Worm (Caenorhabditis elegans) whole organism, late embryonic: ENCODE data around the gene C44C10.5.

Source experiments
- C38D4.7 ChIP-seq: fragments of 200-800 bp; sonication (Bioruptor generic); optimal IDR thresholded peaks from 2 replicates; lab custom pipeline; 2018; ENCODE audit warnings: mild to moderate bottlenecking, missing genetic modification characterization, moderate library complexity, missing compliant biosample characterization
- F13H6.1 ChIP-seq: sonication (generic microtip); optimal IDR thresholded peaks from 2 replicates; lab custom pipeline; 2016; ENCODE audit warnings: missing genetic modification characterization, missing compliant biosample characterization
- K02D7.2 ChIP-seq: sonication (generic microtip); optimal IDR thresholded peaks from 2 replicates; lab custom pipeline; 2017; ENCODE audit warnings: mild to moderate bottlenecking, missing genetic modification characterization, missing compliant biosample characterization
- T23F11.4 ChIP-seq: fragments of 200-800 bp; sonication (Bioruptor generic); optimal IDR thresholded peaks from 2 replicates; lab custom pipeline; 2018; ENCODE audit warnings: mild to moderate bottlenecking, missing genetic modification characterization, missing compliant biosample characterization
- ahr-1 ChIP-seq: sonication (generic microtip); optimal IDR thresholded peaks from 2 replicates; lab custom pipeline; 2016; ENCODE audit warnings: missing genetic modification characterization, missing compliant biosample characterization
- ceh-14 ChIP-seq: sonication (generic microtip); optimal IDR thresholded peaks from 2 replicates; lab custom pipeline; 2016; ENCODE audit warnings: missing genotype, missing genetic modification characterization, missing compliant biosample characterization
- ceh-18 ChIP-seq: sonication (generic microtip); optimal IDR thresholded peaks from 2 replicates; lab custom pipeline; 2016; ENCODE audit warnings: missing genetic modification characterization, missing compliant biosample characterization
- ceh-19 ChIP-seq: fragments of 200-800 bp; sonication (Bioruptor generic); optimal IDR thresholded peaks from 2 replicates; lab custom pipeline; 2018; ENCODE audit warnings: mild to moderate bottlenecking, missing genetic modification characterization, missing compliant biosample characterization
- ceh-24 ChIP-seq: sonication (generic microtip); optimal IDR thresholded peaks from 2 replicates; lab custom pipeline; 2016; ENCODE audit warnings: mild to moderate bottlenecking, missing genetic modification characterization, missing compliant biosample characterization
- ceh-31 ChIP-seq: sonication (generic microtip); optimal IDR thresholded peaks from 2 replicates; lab custom pipeline; 2016; ENCODE audit warnings: missing genetic modification characterization, missing compliant biosample characterization
- ceh-34 ChIP-seq: sonication (generic microtip); optimal IDR thresholded peaks from 2 replicates; lab custom pipeline; 2016; ENCODE audit warnings: mild to moderate bottlenecking, missing genetic modification characterization, missing compliant biosample characterization
- ceh-45 ChIP-seq: fragments of 200-800 bp; sonication (Bioruptor generic); IDR thresholded peaks from 2 replicates; pipeline ENCODE4 v1.3.6; 2022; ENCODE audit warnings: missing genetic modification reagents, missing genetic modification characterization, missing compliant biosample characterization
- ceh-6 ChIP-seq: fragments of 200-800 bp; sonication (Bioruptor generic); optimal IDR thresholded peaks from 2 replicates; lab custom pipeline; 2018; ENCODE audit warnings: mild to moderate bottlenecking, missing genetic modification characterization, missing compliant biosample characterization
- ceh-9 ChIP-seq: sonication (generic microtip); optimal IDR thresholded peaks from 2 replicates; lab custom pipeline; 2016; ENCODE audit warnings: mild to moderate bottlenecking, missing genetic modification characterization, inconsistent platforms, missing compliant biosample characterization
- elt-2 ChIP-seq: sonication (generic microtip); optimal IDR thresholded peaks from 2 replicates; lab custom pipeline; 2016; ENCODE audit warnings: missing genetic modification reagents, missing genetic modification characterization, missing compliant biosample characterization
- elt-4 ChIP-seq: sonication (generic microtip); optimal IDR thresholded peaks from 2 replicates; lab custom pipeline; 2016; ENCODE audit warnings: missing genetic modification characterization, missing compliant biosample characterization
- eyg-1 ChIP-seq: sonication (generic microtip); optimal IDR thresholded peaks from 2 replicates; lab custom pipeline; 2016; ENCODE audit warnings: missing genotype, missing genetic modification characterization, missing compliant biosample characterization
- hlh-13 ChIP-seq: fragments of 200-800 bp; sonication (Bioruptor generic); optimal IDR thresholded peaks from 2 replicates; lab custom pipeline; 2018; ENCODE audit warnings: mild to moderate bottlenecking, missing genetic modification characterization, missing compliant biosample characterization
- hlh-30 ChIP-seq: sonication (generic microtip); optimal IDR thresholded peaks from 2 replicates; lab custom pipeline; 2017; ENCODE audit warnings: antibody characterized with exemption, missing genetic modification characterization, missing compliant biosample characterization; ENCODE audit not compliant: insufficient read depth
- madf-2 ChIP-seq: sonication (generic microtip); optimal IDR thresholded peaks from 2 replicates; lab custom pipeline; 2017; ENCODE audit warnings: missing genetic modification characterization, missing compliant biosample characterization
- nhr-11 ChIP-seq: fragments of 150-350 bp; optimal IDR thresholded peaks from 2 replicates; lab custom pipeline; 2014; ENCODE audit warnings: missing biosample characterization, missing genetic modification characterization
- nhr-232 ChIP-seq: sonication (generic microtip); optimal IDR thresholded peaks from 2 replicates; lab custom pipeline; 2016; ENCODE audit warnings: missing genetic modification characterization, missing compliant biosample characterization
- odd-2 ChIP-seq: sonication (generic microtip); optimal IDR thresholded peaks from 2 replicates; lab custom pipeline; 2017; ENCODE audit warnings: antibody characterized with exemption, mild to moderate bottlenecking, missing genetic modification characterization, missing compliant biosample characterization
- pag-3 ChIP-seq: sonication (generic microtip); optimal IDR thresholded peaks from 2 replicates; lab custom pipeline; 2016; ENCODE audit warnings: missing compliant biosample characterization, missing genetic modification characterization, borderline replicate concordance
- pax-1 ChIP-seq: fragments of 150-350 bp; optimal IDR thresholded peaks from 2 replicates; lab custom pipeline; 2014; ENCODE audit warnings: missing biosample characterization, missing genetic modification characterization
- pha-2 ChIP-seq: sonication (generic microtip); optimal IDR thresholded peaks from 2 replicates; lab custom pipeline; 2017; ENCODE audit warnings: mild to moderate bottlenecking, missing genetic modification characterization, missing compliant biosample characterization
- pha-4 ChIP-seq: fragments of 150-350 bp; optimal IDR thresholded peaks from 2 replicates; lab custom pipeline; 2018; ENCODE audit warnings: missing biosample characterization, missing genetic modification reagents, missing genetic modification characterization
- sdc-2 ChIP-seq: sonication (generic microtip); optimal IDR thresholded peaks from 2 replicates; lab custom pipeline; 2016; ENCODE audit warnings: missing genotype, missing genetic modification characterization, missing compliant biosample characterization
- sox-4 ChIP-seq: sonication (generic microtip); optimal IDR thresholded peaks from 2 replicates; lab custom pipeline; 2017; ENCODE audit warnings: mild to moderate bottlenecking, missing genetic modification characterization, inconsistent platforms, missing compliant biosample characterization
- syd-9 ChIP-seq: sonication (generic microtip); optimal IDR thresholded peaks from 2 replicates; lab custom pipeline; 2016; ENCODE audit warnings: mild to moderate bottlenecking, missing genetic modification characterization, moderate library complexity, missing compliant biosample characterization
- tbx-2 ChIP-seq: sonication (generic microtip); optimal IDR thresholded peaks from 2 replicates; lab custom pipeline; 2016; ENCODE audit warnings: missing genetic modification characterization, missing compliant biosample characterization
- tbx-7 ChIP-seq: sonication (generic microtip); optimal IDR thresholded peaks from 2 replicates; lab custom pipeline; 2016; ENCODE audit warnings: missing genotype, missing genetic modification characterization, missing compliant biosample characterization
- ttx-3 ChIP-seq: sonication (generic microtip); optimal IDR thresholded peaks from 2 replicates; lab custom pipeline; 2016; ENCODE audit warnings: missing genetic modification reagents, missing genetic modification characterization, missing compliant biosample characterization
- unc-3 ChIP-seq, 2 experiments: fragments of 200-800 bp in 1 of 2; sonication (Bioruptor generic) in 1 of 2; sonication (generic microtip) in 1 of 2; conservative IDR thresholded peaks in 1 of 2; optimal IDR thresholded peaks in 1 of 2; 2 replicates each; pipeline versions ENCODE4 v1.3.6 to Lab custom; 2016 to 2022; ENCODE audit warnings: missing compliant biosample characterization in 2 of 2, missing genetic modification characterization in 2 of 2, missing genetic modification reagents in 1 of 2
- unc-42 ChIP-seq: sonication (generic microtip); optimal IDR thresholded peaks from 2 replicates; lab custom pipeline; 2016; ENCODE audit warnings: missing genotype, missing genetic modification characterization, missing compliant biosample characterization
- unc-55 ChIP-seq: sonication (generic microtip); optimal IDR thresholded peaks from 2 replicates; lab custom pipeline; 2017; ENCODE audit warnings: missing biosample characterization, missing genetic modification reagents, missing genetic modification characterization
- unc-86 ChIP-seq: sonication (generic microtip); optimal IDR thresholded peaks from 2 replicates; lab custom pipeline; 2016; ENCODE audit warnings: missing genetic modification characterization, missing compliant biosample characterization
- ztf-16 ChIP-seq: sonication (generic microtip); optimal IDR thresholded peaks from 2 replicates; lab custom pipeline; 2017; ENCODE audit warnings: missing genetic modification characterization, missing compliant biosample characterization

C44C10.5 gene

ce11 chrX:11723781-11724201 lies 33.5 kb downstream of the C44C10.5 start, which contains the start of gene D1053.4:
Gene D1053.4 (minus strand): TSS chrX:11723800.
- TF ChIP-seq sox-4 (tag; lab: Kevin White, UChicago): no peak
- TF ChIP-seq unc-42: peak; percentile 91
- TF ChIP-seq ceh-31 (tag; lab: Kevin White, UChicago): peak; percentile 24
- no peak for TF ChIP-seq eyg-1

- no peak for TF ChIP-seq T23F11.4 (GFP tag; lab: Kevin White, UChicago)
- TF ChIP-seq syd-9 (tag; lab: Kevin White, UChicago): no peak
- no peak for TF ChIP-seq ceh-9 (tag; lab: Kevin White, UChicago)
- TF ChIP-seq K02D7.2 (tag; lab: Kevin White, UChicago): no peak
- no peak for TF ChIP-seq pax-1
- TF ChIP-seq ceh-6 (GFP tag; lab: Kevin White, UChicago): no peak
- no peak for TF ChIP-seq ceh-34 (tag; lab: Kevin White, UChicago)
- TF ChIP-seq unc-3 (GFP tag; conservative IDR thresholded peaks at IDR 0.05; lab: Robert Waterston, UW): no peak
- TF ChIP-seq unc-3 (tag; optimal IDR thresholded peaks at IDR 0.05; lab: Kevin White, UChicago): no peak
- no peak for TF ChIP-seq elt-4 (tag; lab: Kevin White, UChicago)
- TF ChIP-seq hlh-13: no peak
- no peak for TF ChIP-seq sox-4 (tag; lab: Kevin White, UChicago)
These were observed 35.3 kb downstream of the C44C10.5 start for ce11 chrX:11725646-11726045.

DNA sequence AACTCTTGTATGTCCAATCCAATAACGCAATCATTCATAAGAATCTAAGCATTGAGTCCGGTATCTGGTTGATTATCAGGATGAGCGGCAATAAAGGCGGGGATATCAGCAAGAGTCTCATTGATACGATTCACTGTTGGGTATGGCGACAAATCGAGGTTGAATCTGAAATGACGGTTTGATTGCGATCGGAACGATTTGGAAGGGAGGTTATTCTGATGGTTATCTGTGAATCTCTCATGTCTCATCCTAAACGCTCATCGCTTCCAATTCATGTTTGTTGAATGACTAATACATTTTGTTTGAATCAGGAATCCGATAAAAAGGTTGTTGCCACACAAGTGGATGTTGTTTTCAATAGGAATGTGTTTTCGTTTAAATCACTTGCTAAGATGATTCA lies 36.1 kb downstream of the C44C10.5 start:
- no peak for TF ChIP-seq pha-4 (tag; lab: Kevin White, UChicago)

ce11 chrX:11727761-11728160 lies 37.4 kb downstream of the C44C10.5 start, which contains the start of the genes gst-42 and D1053.2:
Gene gst-42 (minus strand): TSS chrX:11727936.
Gene D1053.2 (plus strand): TSS chrX:11728151.
- TF ChIP-seq ceh-31 (tag; lab: Kevin White, UChicago) (no peak), unc-55 (GFP tag; lab: Kevin White, UChicago) (no peak), tbx-7 (no peak), hlh-30 (tag; lab: Kevin White, UChicago) (peak; percentile 4), nhr-11 (tag; lab: Kevin White, UChicago) (no peak), elt-2 (tag; lab: Kevin White, UChicago) (peak; percentile 72)

ce11 chrX:11732752-11733151 lies 42.4 kb downstream of the C44C10.5 start:
- TF ChIP-seq ceh-24 (tag; lab: Kevin White, UChicago) (no peak), sdc-2 (no peak), unc-3 (GFP tag; conservative IDR thresholded peaks at IDR 0.05; lab: Robert Waterston, UW) (no peak), unc-3 (tag; optimal IDR thresholded peaks at IDR 0.05; lab: Kevin White, UChicago) (no peak), madf-2 (tag; lab: Kevin White, UChicago) (no peak), ceh-18 (tag; lab: Kevin White, UChicago) (no peak), pag-3 (no peak), tbx-2 (tag; lab: Kevin White, UChicago) (no peak), unc-86 (no peak), elt-2 (tag; lab: Kevin White, UChicago) (no peak), ceh-6 (GFP tag; lab: Kevin White, UChicago) (no peak), ahr-1 (tag; lab: Kevin White, UChicago) (no peak), ztf-16 (tag; lab: Kevin White, UChicago) (no peak), odd-2 (no peak), F13H6.1 (tag; lab: Kevin White, UChicago) (no peak)

DNA sequence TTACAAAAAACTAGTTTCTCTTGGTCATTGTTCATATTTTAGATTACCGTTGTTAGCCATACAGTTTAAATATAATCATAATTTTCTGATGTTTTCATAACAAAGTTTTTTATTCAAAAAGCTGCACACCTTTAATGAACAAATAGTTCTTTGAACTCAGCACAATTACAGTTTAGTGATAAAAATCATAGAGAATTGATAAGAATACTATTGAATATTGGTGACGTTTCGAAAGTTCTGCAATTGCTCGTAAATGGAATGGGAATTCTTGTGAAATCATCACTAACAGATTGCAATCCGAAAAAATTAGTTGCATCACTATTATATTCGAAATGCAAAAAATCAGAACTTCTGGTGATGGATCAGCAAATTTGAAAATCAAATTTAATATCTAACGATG lies 43.8 kb downstream of the C44C10.5 start:
- TF ChIP-seq nhr-232 (tag; lab: Kevin White, UChicago) (no peak), ceh-14 (tag; lab: Kevin White, UChicago) (no peak), pha-2 (tag; lab: Kevin White, UChicago) (no peak), ceh-6 (GFP tag; lab: Kevin White, UChicago) (no peak), T23F11.4 (GFP tag; lab: Kevin White, UChicago) (no peak), ceh-45 (no peak), ceh-24 (tag; lab: Kevin White, UChicago) (no peak), pha-4 (tag; lab: Kevin White, UChicago) (no peak), ahr-1 (tag; lab: Kevin White, UChicago) (no peak), ceh-19 (GFP tag; lab: Kevin White, UChicago) (no peak), pag-3 (no peak), ttx-3 (no peak), C38D4.7 (GFP tag; lab: Kevin White, UChicago) (no peak)
